Fruit fly (Drosophila melanogaster) whole organism, larva: ENCODE measurements around the gene slo.

ENCODE experiments used
- noc ChIP-seq: fragments of 200-800 bp; sonication (Bioruptor generic); optimal IDR thresholded peaks from 3 replicates; lab custom pipeline; 2019; ENCODE audit warnings: missing biosample characterization, mild to moderate bottlenecking, missing genetic modification characterization, moderate library complexity

Gene slo

dm6 chr3R:24661679-24662411 is 446 bp upstream of the slo start, which contains the start of gene Ppox:
Gene Ppox (minus strand): TSS chr3R:24661851.
- TF ChIP-seq noc (tag; lab: Kevin White, UChicago), result no peak

dm6 chr3R:24663044-24663443 is 753 bp downstream of the slo start:
- no peak for TF ChIP-seq noc (tag; lab: Kevin White, UChicago)

- TF ChIP-seq noc (tag; lab: Kevin White, UChicago), result no peak
These were observed 5.4 kb downstream of the slo start for dm6 chr3R:24667538-24668207.

- TF ChIP-seq noc (tag; lab: Kevin White, UChicago), result no peak
These were observed 9.4 kb downstream of the slo start for dm6 chr3R:24671662-24672061.

- no peak for TF ChIP-seq noc (tag; lab: Kevin White, UChicago)
These were observed 30.6 kb downstream of the slo start for dm6 chr3R:24692863-24693262.

dm6 chr3R:24699309-24699708 is 37.0 kb downstream of the slo start:
- no peak for TF ChIP-seq noc (tag; lab: Kevin White, UChicago)

dm6 chr3R:24712375-24712830 is 50.1 kb downstream of the slo start, which contains the start of the genes CG13627 and CG46316:
Gene CG13627 (plus strand): TSS chr3R:24712780.
Gene CG46316 (plus strand): TSS chr3R:24712780.
- no peak for TF ChIP-seq noc (tag; lab: Kevin White, UChicago)

dm6 chr3R:24717289-24717688 is 55.0 kb downstream of the slo start, which contains the start of gene Polr2L:
Gene Polr2L (plus strand): TSS chr3R:24717511.
- no peak for TF ChIP-seq noc (tag; lab: Kevin White, UChicago)

dm6 chr3R:24719314-24720290 is 57.3 kb downstream of the slo start, which contains the start of the genes CG13630 and tok:
Gene CG13630 (minus strand): TSS chr3R:24719364.
Gene tok (plus strand): TSS chr3R:24719697.
- no peak for TF ChIP-seq noc (tag; lab: Kevin White, UChicago)

dm6 chr3R:24720459-24721370 is 58.4 kb downstream of the slo start:
- TF ChIP-seq noc (tag; lab: Kevin White, UChicago), result no peak

- TF ChIP-seq noc (tag; lab: Kevin White, UChicago), result no peak
These were observed 64.1 kb downstream of the slo start for dm6 chr3R:24726347-24726891.

- TF ChIP-seq noc (tag; lab: Kevin White, UChicago), result no peak
These were observed 64.7 kb downstream of the slo start for dm6 chr3R:24727038-24727437.

- TF ChIP-seq noc (tag; lab: Kevin White, UChicago), result no peak
These were observed 87.0 kb downstream of the slo start, which contains the start of gene tld for dm6 chr3R:24749055-24749992. Gene tld (plus strand): TSS chr3R:24749731.
